Fruit fly (Drosophila melanogaster): ENCODE measurements around the gene daed.

Gene daed

dm6 chr2L:2168184-2168893 lies 47.8 kb downstream of the daed start (continued):
- TF ChIP-seq CG1832 (GFP tag; optimal IDR thresholded peaks at IDR 0.05) (no peak), aop (GFP tag; IDR thresholded peaks at IDR 0.05) (0 out of 2 replicates have a peak, but pooled peaks have one; percentile 23), CG11085 (GFP tag; IDR thresholded peaks at IDR 0.05) (no peak), CG11723 (GFP tag; optimal IDR thresholded peaks at IDR 0.05) (no peak), Dip2 (GFP tag; IDR thresholded peaks at IDR 0.05) (no peak), sim (GFP tag; IDR thresholded peaks at IDR 0.05) (no peak), grau (tag; optimal IDR thresholded peaks at IDR 0.05) (no peak), CG31388 (GFP tag; optimal IDR thresholded peaks at IDR 0.05) (no peak), Hr78 (GFP tag; optimal IDR thresholded peaks at IDR 0.05) (no peak), Camta (GFP tag; optimal IDR thresholded peaks at IDR 0.05) (no peak), CG14441 (GFP tag; IDR thresholded peaks at IDR 0.05) (no peak), Ets97D (GFP tag; optimal IDR thresholded peaks at IDR 0.05) (no peak), nmo (GFP tag; optimal IDR thresholded peaks at IDR 0.05) (no peak), CG2712 (tag; optimal IDR thresholded peaks at IDR 0.05) (peak; percentile 13), dm (GFP tag; optimal IDR thresholded peaks at IDR 0.05) (no peak), Chrac-16 (GFP tag; optimal IDR thresholded peaks at IDR 0.05) (no peak), ham (GFP tag; IDR thresholded peaks at IDR 0.05) (no peak), Max (GFP tag; optimal IDR thresholded peaks at IDR 0.05) (no peak), CG33557 (GFP tag; optimal IDR thresholded peaks at IDR 0.05) (peak; percentile 16), Nf-YA (GFP tag; IDR thresholded peaks at IDR 0.05) (no peak), zen2 (GFP tag; IDR thresholded peaks at IDR 0.05; ENCODE audit: partially characterized antibody) (0 out of 3 replicates have a peak, but pooled peaks have one; percentile 28), bbx (GFP tag; IDR thresholded peaks at IDR 0.05; ENCODE audit: partially characterized antibody) (no peak), fu2 (GFP tag; optimal IDR thresholded peaks at IDR 0.05) (no peak), bab2 (GFP tag; optimal IDR thresholded peaks at IDR 0.05) (no peak), BEAF-32 (GFP tag; optimal IDR thresholded peaks at IDR 0.05) (no peak), CG14014 (GFP tag; IDR thresholded peaks at IDR 0.05) (no peak; the same call in 1 of the 2 replicates), CG11398 (GFP tag; optimal IDR thresholded peaks at IDR 0.05) (no peak), CG12299 (tag; optimal IDR thresholded peaks at IDR 0.05) (peak; percentile 49), CG10979 (tag; optimal IDR thresholded peaks at IDR 0.05) (no peak), ERR (GFP tag; optimal IDR thresholded peaks at IDR 0.05) (no peak), CG4328 (GFP tag; optimal IDR thresholded peaks at IDR 0.05) (peak; percentile 33), D19A (tag; optimal IDR thresholded peaks at IDR 0.05) (no peak), Neu2 (GFP tag; optimal IDR thresholded peaks at IDR 0.05; ENCODE audit: borderline replicate concordance) (no peak), Doc2 (GFP tag; IDR thresholded peaks at IDR 0.05) (no peak), Hmx (GFP tag; optimal IDR thresholded peaks at IDR 0.05) (no peak), vvl (GFP tag; IDR thresholded peaks at IDR 0.05) (no peak), CG16815 (GFP tag; optimal IDR thresholded peaks at IDR 0.05) (no peak), CG31441 (GFP tag; IDR thresholded peaks at IDR 0.05) (no peak), CG18262 (tag; optimal IDR thresholded peaks at IDR 0.05) (peak; percentile 4), CG4854 (GFP tag; optimal IDR thresholded peaks at IDR 0.05) (no peak), ase (GFP tag; IDR thresholded peaks at IDR 0.05) (no peak), CG3726 (GFP tag; IDR thresholded peaks at IDR 0.05) (no peak), Deaf1 (tag; optimal IDR thresholded peaks at IDR 0.05) (no peak), z (GFP tag; IDR thresholded peaks at IDR 0.05) (no peak), Ssrp (tag; optimal IDR thresholded peaks at IDR 0.05) (no peak), kah (GFP tag; optimal IDR thresholded peaks at IDR 0.05) (peak; percentile 48), CG12219 (GFP tag; optimal IDR thresholded peaks at IDR 0.05) (peak; percentile 63), CG43689 (GFP tag; IDR thresholded peaks at IDR 0.05) (no peak), ewg (GFP tag; optimal IDR thresholded peaks at IDR 0.05) (no peak), gce (GFP tag; IDR thresholded peaks at IDR 0.05) (no peak), Sin3A (optimal IDR thresholded peaks at IDR 0.05) (no peak)
